Worm (Caenorhabditis elegans) whole organism, L4 larva: ENCODE results near the gene Y56A3A.2.

Source experiments
- F10B5.3 ChIP-seq: sonication (generic microtip); optimal IDR thresholded peaks from 2 replicates; lab custom pipeline; 2016; ENCODE audit warnings: mild to moderate bottlenecking, missing genetic modification characterization, missing compliant biosample characterization
- F26F4.8 ChIP-seq: fragments of 200-800 bp; sonication (Bioruptor generic); conservative IDR thresholded peaks from 2 replicates; pipeline ENCODE4 v1.3.6; 2022; ENCODE audit warnings: missing genetic modification characterization, missing compliant biosample characterization
- T26A8.4 ChIP-seq: fragments of 200-800 bp; sonication (Bioruptor generic); IDR thresholded peaks from 2 replicates; pipeline ENCODE4 v1.3.6; 2022; ENCODE audit warnings: missing genetic modification characterization, missing compliant biosample characterization
- Y105C5A.15 ChIP-seq: fragments of 200-800 bp; sonication (Bioruptor generic); IDR thresholded peaks from 2 replicates; pipeline ENCODE4 v1.3.6; 2022; ENCODE audit warnings: missing genetic modification characterization, missing compliant biosample characterization
- Y5F2A.4 ChIP-seq: fragments of 200-800 bp; sonication (Bioruptor generic); optimal IDR thresholded peaks from 2 replicates; lab custom pipeline; 2018; ENCODE audit warnings: mild to moderate bottlenecking, missing genetic modification characterization, missing compliant biosample characterization
- Y75B8A.6 ChIP-seq: fragments of 200-800 bp; sonication (Bioruptor generic); IDR thresholded peaks from 2 replicates; pipeline ENCODE4 v1.3.6; 2022; ENCODE audit warnings: missing genetic modification reagents, missing genetic modification characterization, missing compliant biosample characterization
- aha-1 ChIP-seq: fragments of 150-350 bp; peaks from one replicate; lab custom pipeline; 2014; ENCODE audit warnings: missing biosample characterization, missing genetic modification characterization
- aly-2 ChIP-seq: sonication (generic microtip); optimal IDR thresholded peaks from 2 replicates; lab custom pipeline; 2018; ENCODE audit warnings: missing biosample characterization, missing genetic modification characterization
- ceh-28 ChIP-seq: fragments of 150-350 bp; optimal IDR thresholded peaks from 2 replicates; lab custom pipeline; 2014; ENCODE audit warnings: missing biosample characterization, missing genetic modification reagents, missing genetic modification characterization
- ceh-32 ChIP-seq: sonication (generic microtip); optimal IDR thresholded peaks from 2 replicates; lab custom pipeline; 2016; ENCODE audit warnings: mild to moderate bottlenecking, missing genetic modification characterization, missing compliant biosample characterization; ENCODE audit not compliant: poor library complexity
- ceh-44 ChIP-seq: fragments of 200-800 bp; sonication (Bioruptor generic); IDR thresholded peaks from 2 replicates; pipeline ENCODE4 v1.3.6; 2022; ENCODE audit warnings: missing genetic modification reagents, missing genetic modification characterization, missing compliant biosample characterization
- ceh-62 ChIP-seq: sonication (generic microtip); optimal IDR thresholded peaks from 2 replicates; lab custom pipeline; 2017; ENCODE audit warnings: missing biosample characterization, missing genetic modification characterization
- daf-12 ChIP-seq: fragments of 150-350 bp; optimal IDR thresholded peaks from 2 replicates; lab custom pipeline; 2014; ENCODE audit warnings: missing biosample characterization, missing genetic modification reagents, missing genetic modification characterization
- daf-16 ChIP-seq, 3 experiments: sonication (generic microtip); optimal IDR thresholded peaks; 2 replicates each; lab custom pipeline; 2016 to 2017; ENCODE audit warnings: missing genetic modification characterization in 3 of 3, missing genetic modification reagents in 3 of 3, mild to moderate bottlenecking in 2 of 3, missing compliant biosample characterization in 2 of 3, missing biosample characterization in 1 of 3, moderate library complexity in 1 of 3
- dmd-6 ChIP-seq: fragments of 200-800 bp; sonication (Bioruptor generic); IDR thresholded peaks from 2 replicates; pipeline ENCODE4 v1.3.6; 2022; ENCODE audit warnings: missing genetic modification reagents, missing genetic modification characterization, missing compliant biosample characterization
- hlh-11 ChIP-seq: fragments of 200-800 bp; sonication (Bioruptor generic); optimal IDR thresholded peaks from 2 replicates; lab custom pipeline; 2018; ENCODE audit warnings: mild to moderate bottlenecking, missing genetic modification characterization, missing compliant biosample characterization
- hlh-30 ChIP-seq: sonication (generic microtip); optimal IDR thresholded peaks from 2 replicates; lab custom pipeline; 2017; ENCODE audit warnings: antibody characterized with exemption, mild to moderate bottlenecking, missing genetic modification characterization, missing compliant biosample characterization; ENCODE audit not compliant: insufficient read depth
- lim-7 ChIP-seq: fragments of 200-800 bp; sonication (Bioruptor generic); IDR thresholded peaks from 2 replicates; pipeline ENCODE4 v1.3.6; 2022; ENCODE audit warnings: missing genetic modification characterization, missing compliant biosample characterization
- lin-15B ChIP-seq: fragments of 150-350 bp; sonication (generic microtip); optimal IDR thresholded peaks from 3 replicates; lab custom pipeline; 2014; ENCODE audit warnings: missing biosample characterization, missing genetic modification characterization
- lin-29 ChIP-seq: fragments of 200-800 bp; sonication (Bioruptor generic); IDR thresholded peaks from 2 replicates; pipeline ENCODE4 v1.3.6; 2022; ENCODE audit warnings: missing genetic modification reagents, missing genetic modification characterization, missing compliant biosample characterization
- lsy-2 ChIP-seq, 2 experiments: fragments of 150-350 bp in 1 of 2; sonication (generic microtip) in 1 of 2; optimal IDR thresholded peaks; 2 replicates each; lab custom pipeline; 2014 to 2017; ENCODE audit warnings: missing biosample characterization in 2 of 2, missing genetic modification characterization in 2 of 2
- madf-9 ChIP-seq: fragments of 200-800 bp; sonication (Bioruptor generic); conservative IDR thresholded peaks from 2 replicates; pipeline ENCODE4 v1.3.6; 2022; ENCODE audit warnings: missing genetic modification reagents, missing genetic modification characterization, missing compliant biosample characterization
- mxl-2 ChIP-seq: fragments of 200-800 bp; sonication (Bioruptor generic); conservative IDR thresholded peaks from 2 replicates; pipeline ENCODE4 v1.3.6; 2022; ENCODE audit warnings: missing genetic modification reagents, missing genetic modification characterization, missing compliant biosample characterization
- mxl-3 ChIP-seq: fragments of 200-800 bp; sonication (Bioruptor generic); optimal IDR thresholded peaks from 2 replicates; lab custom pipeline; 2018; ENCODE audit warnings: mild to moderate bottlenecking, missing genetic modification characterization, missing compliant biosample characterization
- nhr-102 ChIP-seq: sonication (generic microtip); optimal IDR thresholded peaks from 2 replicates; lab custom pipeline; 2016; ENCODE audit warnings: mild to moderate bottlenecking, missing genetic modification characterization, moderate library complexity, missing compliant biosample characterization
- nhr-11 ChIP-seq: fragments of 150-350 bp; optimal IDR thresholded peaks from 2 replicates; lab custom pipeline; 2014; ENCODE audit warnings: missing biosample characterization, missing genetic modification characterization
- nhr-111 ChIP-seq: fragments of 200-800 bp; sonication (Bioruptor generic); optimal IDR thresholded peaks from 2 replicates; lab custom pipeline; 2018; ENCODE audit warnings: mild to moderate bottlenecking, missing genetic modification characterization, missing compliant biosample characterization
- nhr-28 ChIP-seq: fragments of 150-350 bp; optimal IDR thresholded peaks from 2 replicates; lab custom pipeline; 2014; ENCODE audit warnings: missing biosample characterization, missing genetic modification characterization
- nhr-42 ChIP-seq: fragments of 200-800 bp; sonication (Bioruptor generic); IDR thresholded peaks from 2 replicates; pipeline ENCODE4 v1.3.6; 2022; ENCODE audit warnings: missing genetic modification characterization, missing compliant biosample characterization
- php-3 ChIP-seq: fragments of 200-800 bp; sonication (Bioruptor generic); IDR thresholded peaks from 2 replicates; pipeline ENCODE4 v1.3.6; 2022; ENCODE audit warnings: missing genetic modification reagents, missing genetic modification characterization, missing compliant biosample characterization
- set-16 ChIP-seq: fragments of 200-800 bp; sonication (Bioruptor generic); IDR thresholded peaks from 2 replicates; pipeline ENCODE4 v1.3.6; 2022; ENCODE audit warnings: missing genetic modification reagents, missing genetic modification characterization, missing compliant biosample characterization
- spr-1 ChIP-seq: sonication (generic microtip); optimal IDR thresholded peaks from 2 replicates; lab custom pipeline; 2016; ENCODE audit warnings: mild to moderate bottlenecking, missing genetic modification characterization, missing compliant biosample characterization
- tag-97 ChIP-seq: fragments of 200-800 bp; sonication (Bioruptor generic); IDR thresholded peaks from 2 replicates; pipeline ENCODE4 v1.3.6; 2022; ENCODE audit warnings: missing genetic modification characterization, missing compliant biosample characterization
- unc-62 ChIP-seq, 3 experiments: fragments of 150-350 bp in 1 of 3; sonication (generic microtip); optimal IDR thresholded peaks in 2 of 3; peaks in 1 of 3; 1 replicate in 1 of 3; 2 replicates in 2 of 3; lab custom pipeline; 2014 to 2017; ENCODE audit warnings: missing biosample characterization in 3 of 3, missing genetic modification characterization in 3 of 3, missing genetic modification reagents in 3 of 3, missing genotype in 1 of 3
- ztf-11 ChIP-seq: fragments of 150-350 bp; optimal IDR thresholded peaks from 2 replicates; lab custom pipeline; 2014; ENCODE audit warnings: missing biosample characterization, missing genetic modification characterization
- ztf-7 ChIP-seq: fragments of 150-350 bp; optimal IDR thresholded peaks from 2 replicates; lab custom pipeline; 2014; ENCODE audit warnings: missing biosample characterization, missing genetic modification characterization

Gene Y56A3A.2

DNA sequence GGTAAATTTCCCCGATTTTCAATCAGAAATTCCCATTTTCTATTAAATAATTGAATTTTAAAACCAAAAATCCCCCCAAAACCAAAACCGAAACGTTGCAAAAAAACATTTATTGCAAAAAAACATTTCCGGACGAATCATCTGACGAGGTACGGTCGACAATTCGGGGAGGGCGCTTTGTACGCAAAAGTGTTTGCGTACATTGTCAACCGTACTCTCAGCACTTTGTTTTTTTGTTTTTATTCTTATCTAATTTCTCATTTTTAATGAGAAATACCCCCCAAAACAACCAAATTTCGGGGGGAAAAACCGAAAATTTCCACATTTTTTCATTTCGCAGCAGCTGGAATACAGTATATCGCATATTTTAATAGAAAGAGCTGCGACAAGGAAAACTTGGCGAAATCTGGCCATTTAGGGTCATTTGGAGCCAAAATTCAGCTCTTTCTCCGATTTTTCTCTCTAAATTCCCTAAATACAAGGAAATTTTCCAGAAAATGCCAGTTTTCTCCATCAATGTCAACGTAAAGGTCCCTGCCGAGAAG is 14.3 kb downstream of the Y56A3A.2 start, which contains the start of gene mif-1 (continued):
- no peak for TF ChIP-seq F26F4.8 (GFP tag; lab: Robert Waterston, UW)
- TF ChIP-seq nhr-28 (tag; lab: Kevin White, UChicago), result peak; percentile 27
- peak; percentile 35 for TF ChIP-seq hlh-11 (tag; lab: Kevin White, UChicago)
- TF ChIP-seq php-3 (GFP tag; lab: Robert Waterston, UW), result no peak
- TF ChIP-seq lim-7 (GFP tag; lab: Robert Waterston, UW), result no peak
- no peak for TF ChIP-seq nhr-111 (GFP tag; lab: Kevin White, UChicago)
- no peak for TF ChIP-seq spr-1 (tag; lab: Kevin White, UChicago)
- TF ChIP-seq daf-16 (GFP tag; optimal IDR thresholded peaks at IDR 0.05; lab: Kevin White, UChicago), result no peak
- TF ChIP-seq daf-16 (tag; optimal IDR thresholded peaks at IDR 0.05; lab: Kevin White, UChicago), result peak; percentile 52
- no peak for TF ChIP-seq ceh-62
- TF ChIP-seq nhr-102 (tag; lab: Kevin White, UChicago), result no peak
- TF ChIP-seq aha-1 (tag; lab: Kevin White, UChicago), result peak; percentile 64
- TF ChIP-seq hlh-30, result peak; percentile 89
- TF ChIP-seq T26A8.4, result no peak
- TF ChIP-seq dmd-6 (GFP tag; lab: Robert Waterston, UW), result peak; percentile 19; the same call in 1 of the 2 replicates

DNA sequence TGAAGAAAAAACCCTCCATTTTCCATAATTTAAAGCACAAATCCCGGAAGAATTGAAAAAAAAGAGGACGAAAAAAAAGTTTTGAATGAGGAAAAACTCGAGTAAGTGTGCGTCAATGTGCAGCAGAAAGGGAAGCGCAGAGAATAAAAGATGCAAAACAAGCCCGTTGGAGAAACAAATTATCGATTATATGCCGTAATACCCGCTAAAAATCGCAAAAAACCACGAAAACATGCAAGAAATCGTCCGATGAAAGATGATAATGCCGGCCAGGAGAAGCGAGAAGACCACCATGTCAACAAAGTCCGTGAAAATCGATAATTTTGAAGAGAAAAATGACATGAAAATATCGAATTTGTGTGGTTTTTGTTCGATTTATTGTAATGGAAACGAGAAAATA is 15.0 kb downstream of the Y56A3A.2 start:
- TF ChIP-seq lin-15B (tag; lab: Kevin White, UChicago) (no peak), aly-2 (tag; lab: Kevin White, UChicago) (no peak), ztf-11 (no peak), hlh-11 (tag; lab: Kevin White, UChicago) (no peak), Y5F2A.4 (GFP tag; lab: Kevin White, UChicago) (no peak), set-16 (no peak), mxl-2 (GFP tag; lab: Robert Waterston, UW) (no peak), madf-9 (GFP tag; lab: Robert Waterston, UW) (no peak), Y105C5A.15 (GFP tag; lab: Robert Waterston, UW) (no peak), daf-12 (tag; lab: Kevin White, UChicago) (no peak), F26F4.8 (GFP tag; lab: Robert Waterston, UW) (no peak), unc-62 (GFP tag; optimal IDR thresholded peaks at IDR 0.05 in 1 of 2; lab: Kevin White, UChicago) (peak in 1 of 2 experiments; percentile 43), unc-62 (tag; optimal IDR thresholded peaks at IDR 0.05; lab: Kevin White, UChicago) (no peak), ceh-28 (tag; lab: Kevin White, UChicago) (peak; percentile 48), tag-97 (no peak), ztf-7 (no peak), lsy-2 (tag; optimal IDR thresholded peaks at IDR 0.05; lab: Kevin White, UChicago) (peak in 1 of 2 experiments; percentile 9), nhr-11 (no peak), ceh-32 (tag; lab: Kevin White, UChicago) (no peak), nhr-42 (no peak)

DNA sequence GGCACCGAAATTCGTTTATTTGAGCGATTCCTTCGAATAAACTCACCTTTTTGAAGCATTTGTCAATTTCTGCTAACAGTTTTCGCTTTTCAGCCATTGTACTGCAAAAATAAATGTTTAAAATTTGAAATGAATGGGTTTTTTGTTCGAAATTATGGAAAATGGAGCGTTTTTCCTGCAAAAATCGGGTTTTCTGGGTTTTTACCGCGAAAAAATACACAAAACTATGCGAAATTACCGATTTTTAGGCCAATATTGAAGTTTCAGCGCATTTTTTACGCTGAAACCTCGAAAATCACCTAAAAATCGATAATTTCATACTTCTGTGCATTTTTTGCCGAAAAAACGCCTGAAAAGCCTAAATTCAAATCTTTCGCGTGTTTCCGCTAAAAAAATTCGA is 15.7 kb downstream of the Y56A3A.2 start, which contains the start of gene ntl-3:
Gene ntl-3, minus strand, starts transcription at position 101 of the 400 bp plus-strand sequence.
- TF ChIP-seq hlh-11 (tag; lab: Kevin White, UChicago) (no peak), aha-1 (tag; lab: Kevin White, UChicago) (peak; percentile 73)

ce11 chrIII:11843007-11843406 is 19.0 kb downstream of the Y56A3A.2 start:
- peak; percentile 56; the same call in 1 of the 2 replicates for TF ChIP-seq set-16
- peak in 1 of 2 experiments; percentile 72 for TF ChIP-seq unc-62 (GFP tag; optimal IDR thresholded peaks at IDR 0.05 in 1 of 2; lab: Kevin White, UChicago)
- no peak for TF ChIP-seq unc-62 (tag; optimal IDR thresholded peaks at IDR 0.05; lab: Kevin White, UChicago)
- TF ChIP-seq lin-29 (GFP tag; lab: Robert Waterston, UW), result no peak
- no peak for TF ChIP-seq mxl-3 (GFP tag; lab: Kevin White, UChicago)
- TF ChIP-seq ceh-44 (GFP tag; lab: Robert Waterston, UW), result no peak
- no peak for TF ChIP-seq F10B5.3 (tag; lab: Kevin White, UChicago)
- TF ChIP-seq spr-1 (tag; lab: Kevin White, UChicago), result no peak
- TF ChIP-seq nhr-28 (tag; lab: Kevin White, UChicago), result no peak
- TF ChIP-seq Y75B8A.6, result no peak
- no peak for TF ChIP-seq ceh-62
